Worm (Caenorhabditis elegans) whole organism, midembryonic: Measurements from ENCODE around the gene Y7A5A.9.

Experiments used
- T22C8.4 ChIP-seq: fragments of 200-800 bp; sonication (Bioruptor generic); IDR thresholded peaks from 2 replicates; pipeline ENCODE4 v1.3.6; 2022; ENCODE audit warnings: missing genetic modification characterization, missing compliant biosample characterization
- cog-1 ChIP-seq: sonication (generic microtip); optimal IDR thresholded peaks from 2 replicates; lab custom pipeline; 2016; ENCODE audit warnings: missing genetic modification characterization, missing compliant biosample characterization
- flt-1 ChIP-seq: fragments of 200-800 bp; sonication (Bioruptor generic); IDR thresholded peaks from 2 replicates; pipeline ENCODE4 v1.3.6; 2022; ENCODE audit warnings: missing genetic modification characterization, missing compliant biosample characterization
- med-1 ChIP-seq: sonication (generic microtip); optimal IDR thresholded peaks from 2 replicates; lab custom pipeline; 2017; ENCODE audit warnings: missing genetic modification characterization, mild to moderate bottlenecking, missing compliant biosample characterization, antibody characterized with exemption, missing genetic modification reagents; ENCODE audit not compliant: insufficient read depth
- ref-1 ChIP-seq: fragments of 200-800 bp; sonication (Bioruptor generic); conservative IDR thresholded peaks from 2 replicates; pipeline ENCODE4 v1.3.6; 2022; ENCODE audit warnings: missing genetic modification reagents, missing genetic modification characterization, missing compliant biosample characterization
- tab-1 ChIP-seq: fragments of 200-800 bp; sonication (Bioruptor generic); IDR thresholded peaks from 2 replicates; pipeline ENCODE4 v1.3.6; 2022; ENCODE audit warnings: missing genetic modification characterization, missing compliant biosample characterization
- ztf-23 ChIP-seq: fragments of 200-800 bp; sonication (Bioruptor generic); IDR thresholded peaks from 2 replicates; pipeline ENCODE4 v1.3.6; 2022; ENCODE audit warnings: missing genetic modification reagents, missing genetic modification characterization, missing compliant biosample characterization
- ztf-29 ChIP-seq: fragments of 200-800 bp; sonication (Bioruptor generic); IDR thresholded peaks from 2 replicates; pipeline ENCODE4 v1.3.6; 2022; ENCODE audit warnings: missing genetic modification reagents, missing genetic modification characterization, missing compliant biosample characterization

ce11 chrX:15844330-15844729 is 17.4 kb downstream of the Y7A5A.9 start:
- TF ChIP-seq tab-1 (GFP tag; lab: Robert Waterston, UW) (no peak), T22C8.4 (GFP tag; lab: Robert Waterston, UW) (no peak), cog-1 (no peak), ref-1 (no peak), ztf-23 (no peak), flt-1 (GFP tag; lab: Robert Waterston, UW) (no peak), ztf-29 (no peak), med-1 (GFP tag; lab: Kevin White, UChicago) (no peak)
